6 worm cellular contexts compared by ENCODE assay signal in the genomic region with DNA sequence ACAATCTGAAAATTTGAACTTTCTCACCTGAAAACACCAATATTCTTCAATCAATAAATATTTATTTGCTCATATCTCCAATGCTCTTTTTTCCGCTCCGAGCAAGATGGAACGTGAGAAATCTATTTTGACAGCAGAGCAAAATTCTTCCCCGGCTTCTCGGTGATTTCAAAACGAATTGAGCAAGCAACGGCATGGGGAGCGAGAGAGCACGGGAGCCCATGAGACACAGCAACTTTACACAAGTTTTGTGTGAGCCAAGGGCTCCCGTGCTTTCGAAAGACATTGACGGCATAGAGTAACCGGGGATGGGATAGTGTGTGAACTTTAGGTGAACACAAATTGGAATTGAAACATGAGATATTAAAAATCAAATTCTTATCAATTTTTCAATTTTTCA.
TF ChIP-seq lines count a peak whose summit lies in the region.

No protein-coding gene starts in this region.

TF ChIP-seq in whole organism, L1 larva, 84 proteins besides CTCF, POLR2A, EP300 and RAD21:
- TF ChIP-seq pag-3 (tag; optimal IDR thresholded peaks at IDR 0.05; lab: Kevin White, UChicago; ENCODE audit: borderline replicate concordance, insufficient read depth): peak; percentile 30
- TF ChIP-seq rnt-1 (tag; optimal IDR thresholded peaks at IDR 0.05; lab: Kevin White, UChicago): peak; percentile 27
- no peak for TF ChIP-seq lsy-2 (tag; optimal IDR thresholded peaks at IDR 0.05; lab: Kevin White, UChicago)
- TF ChIP-seq lin-14 (GFP tag; optimal IDR thresholded peaks at IDR 0.05; lab: Kevin White, UChicago): peak; percentile 55
- no peak for TF ChIP-seq elt-3 (tag; optimal IDR thresholded peaks at IDR 0.05; lab: Kevin White, UChicago)
- no peak for TF ChIP-seq grh-1 (GFP tag; IDR thresholded peaks at IDR 0.05; lab: Robert Waterston, UW)
- TF ChIP-seq nhr-19 (GFP tag; conservative IDR thresholded peaks at IDR 0.05; lab: Robert Waterston, UW): 0 out of 2 replicates have a peak, but pooled peaks have one; percentile 13
- TF ChIP-seq sox-4 (tag; optimal IDR thresholded peaks at IDR 0.05; lab: Kevin White, UChicago): no peak
- TF ChIP-seq ces-1 (GFP tag; optimal IDR thresholded peaks at IDR 0.05; lab: Kevin White, UChicago): no peak
- TF ChIP-seq ztf-11 (tag; optimal IDR thresholded peaks at IDR 0.05; lab: Kevin White, UChicago): no peak
- TF ChIP-seq egl-13 (tag; optimal IDR thresholded peaks at IDR 0.05; lab: Kevin White, UChicago): no peak
- no peak for TF ChIP-seq zip-4 (GFP tag; optimal IDR thresholded peaks at IDR 0.05; lab: Kevin White, UChicago)

TF ChIP-seq in whole organism, L2 larva, 48 proteins besides CTCF, POLR2A, EP300 and RAD21:
- TF ChIP-seq F13H6.1 (tag; optimal IDR thresholded peaks at IDR 0.05; lab: Kevin White, UChicago) (peak; percentile 10), nhr-10 (tag; optimal IDR thresholded peaks at IDR 0.05; lab: Kevin White, UChicago) (no peak), nhr-6 (tag; optimal IDR thresholded peaks at IDR 0.05; lab: Kevin White, UChicago) (no peak), ama-1 (optimal IDR thresholded peaks at IDR 0.05; lab: Kevin White, UChicago) (peak; percentile 21)

TF ChIP-seq in whole organism, L4 larva, 104 proteins besides CTCF, POLR2A, EP300 and RAD21 (continues in another document):
- TF ChIP-seq F37D6.2 (tag; optimal IDR thresholded peaks at IDR 0.05; lab: Kevin White, UChicago): no peak
- 0 out of 2 replicates have a peak, but pooled peaks have one; percentile 11 for TF ChIP-seq zfp-3 (GFP tag; conservative IDR thresholded peaks at IDR 0.05; lab: Robert Waterston, UW)
- TF ChIP-seq R02D3.7 (tag; optimal IDR thresholded peaks at IDR 0.05; lab: Kevin White, UChicago): no peak
- TF ChIP-seq rbr-2 (tag; optimal IDR thresholded peaks at IDR 0.05; lab: Kevin White, UChicago): no peak
- no peak for TF ChIP-seq mdl-1 (tag; optimal IDR thresholded peaks at IDR 0.05; lab: Kevin White, UChicago)
- TF ChIP-seq T26A8.4 (GFP tag; IDR thresholded peaks at IDR 0.05; lab: Robert Waterston, UW): 0 out of 2 replicates have a peak, but pooled peaks have one; percentile 34
- TF ChIP-seq ztf-11 (tag; optimal IDR thresholded peaks at IDR 0.05; lab: Kevin White, UChicago): no peak
- peak; percentile 37 for TF ChIP-seq hlh-11 (tag; optimal IDR thresholded peaks at IDR 0.05; lab: Kevin White, UChicago)
- TF ChIP-seq spr-3 (GFP tag; optimal IDR thresholded peaks at IDR 0.05; lab: Kevin White, UChicago): no peak
- TF ChIP-seq Y48G9A.11 (GFP tag; IDR thresholded peaks at IDR 0.05; lab: Robert Waterston, UW): no peak
- TF ChIP-seq aly-2 (tag; optimal IDR thresholded peaks at IDR 0.05; lab: Kevin White, UChicago): no peak
- no peak for TF ChIP-seq gei-8 (GFP tag; optimal IDR thresholded peaks at IDR 0.05; lab: Kevin White, UChicago)
- TF ChIP-seq mdt-29 (GFP tag; IDR thresholded peaks at IDR 0.05; lab: Robert Waterston, UW): no peak
- no peak for TF ChIP-seq lim-7 (GFP tag; IDR thresholded peaks at IDR 0.05; lab: Robert Waterston, UW)
- TF ChIP-seq aha-1 (tag; lab: Kevin White, UChicago): no peak
- no peak for TF ChIP-seq D1046.2 (GFP tag; IDR thresholded peaks at IDR 0.05; lab: Robert Waterston, UW)
- TF ChIP-seq nhr-77 (tag; optimal IDR thresholded peaks at IDR 0.05; lab: Kevin White, UChicago): no peak
- TF ChIP-seq zip-11 (GFP tag; IDR thresholded peaks at IDR 0.05; lab: Robert Waterston, UW): no peak
- no peak for TF ChIP-seq snpc-1.2 (GFP tag; IDR thresholded peaks at IDR 0.05; lab: Robert Waterston, UW)

TF ChIP-seq in whole organism, late embryonic, 69 proteins besides CTCF, POLR2A, EP300 and RAD21:
- TF ChIP-seq unc-55 (GFP tag; optimal IDR thresholded peaks at IDR 0.05; lab: Kevin White, UChicago) (peak; percentile 38), dmd-4 (tag; optimal IDR thresholded peaks at IDR 0.05; lab: Kevin White, UChicago; ENCODE audit: borderline replicate concordance) (no peak), nfya-1 (tag; optimal IDR thresholded peaks at IDR 0.05; lab: Kevin White, UChicago) (peak; percentile 2), unc-42 (tag; optimal IDR thresholded peaks at IDR 0.05; lab: Kevin White, UChicago) (no peak)

TF ChIP-seq in whole organism, mixed stage, embryonic, 35 proteins besides CTCF, POLR2A, EP300 and RAD21:
- TF ChIP-seq unc-62 (GFP tag; optimal IDR thresholded peaks at IDR 0.05; lab: Kevin White, UChicago): peak; percentile 36
- peak; percentile 43 for TF ChIP-seq unc-120 (tag; optimal IDR thresholded peaks at IDR 0.05; lab: Kevin White, UChicago; ENCODE audit: poor library complexity, severe bottlenecking)
- TF ChIP-seq ztf-11 (tag; optimal IDR thresholded peaks at IDR 0.05; lab: Kevin White, UChicago): no peak
- peak; percentile 23 for TF ChIP-seq hlh-1 (tag; optimal IDR thresholded peaks at IDR 0.05; lab: Kevin White, UChicago)
TF ChIP-seq in whole organism, mixed stage, embryonic: peak in this region for 3.

TF ChIP-seq in whole organism, young adult, 124 proteins besides CTCF, POLR2A, EP300 and RAD21:
- TF ChIP-seq zfh-2 (GFP tag; conservative IDR thresholded peaks at IDR 0.05; lab: Robert Waterston, UW) (peak; percentile 61), F22D6.2 (tag; optimal IDR thresholded peaks at IDR 0.05; lab: Kevin White, UChicago) (no peak), attf-5 (GFP tag; optimal IDR thresholded peaks at IDR 0.05; lab: Kevin White, UChicago) (no peak)
